Worm (Caenorhabditis elegans) whole organism, L1 larva: ENCODE results near the gene F16H6.9.

ENCODE experiments used
- C04F5.9 ChIP-seq: sonication (generic microtip); optimal IDR thresholded peaks from 2 replicates; lab custom pipeline; 2016; ENCODE audit warnings: missing genetic modification characterization, missing compliant biosample characterization
- C16A3.4 ChIP-seq: fragments of 150-350 bp; optimal IDR thresholded peaks from 2 replicates; lab custom pipeline; 2014; ENCODE audit warnings: missing biosample characterization, missing genetic modification characterization
- C34B4.2 ChIP-seq: sonication (generic microtip); optimal IDR thresholded peaks from 2 replicates; lab custom pipeline; 2017; ENCODE audit warnings: mild to moderate bottlenecking, missing genetic modification characterization, missing compliant biosample characterization
- Y116A8C.19 ChIP-seq: sonication (generic microtip); optimal IDR thresholded peaks from 2 replicates; lab custom pipeline; 2016; ENCODE audit warnings: missing compliant biosample characterization, missing genetic modification characterization, borderline replicate concordance
- blmp-1 ChIP-seq: fragments of 150-350 bp; optimal IDR thresholded peaks from 2 replicates; lab custom pipeline; 2014; ENCODE audit warnings: missing biosample characterization, missing genetic modification characterization
- ceh-63 ChIP-seq: fragments of 200-800 bp; sonication (Bioruptor generic); optimal IDR thresholded peaks from 2 replicates; lab custom pipeline; 2018; ENCODE audit warnings: mild to moderate bottlenecking, missing genetic modification characterization, missing compliant biosample characterization
- ceh-8 ChIP-seq: fragments of 200-800 bp; sonication (Bioruptor generic); optimal IDR thresholded peaks from 2 replicates; lab custom pipeline; 2018; ENCODE audit warnings: mild to moderate bottlenecking, missing genetic modification characterization, moderate library complexity, missing compliant biosample characterization
- ceh-82 ChIP-seq, 3 experiments: fragments of 150-350 bp in 1 of 3; sonication (generic microtip) in 2 of 3; optimal IDR thresholded peaks; 2 replicates each; lab custom pipeline; 2014 to 2017; ENCODE audit warnings: missing biosample characterization in 3 of 3, missing genetic modification characterization in 3 of 3
- efl-1 ChIP-seq, 4 experiments: fragments of 150-350 bp; optimal IDR thresholded peaks in 3 of 4; peaks in 1 of 4; 1 replicate in 1 of 4; 2 replicates in 3 of 4; lab custom pipeline; 2014; ENCODE audit warnings: missing biosample characterization in 2 of 4, missing genetic modification characterization in 2 of 4, missing genetic modification reagents in 2 of 4
- elt-2 ChIP-seq: sonication (generic microtip); optimal IDR thresholded peaks from 2 replicates; lab custom pipeline; 2016; ENCODE audit warnings: missing genetic modification characterization, mild to moderate bottlenecking, inconsistent platforms, missing compliant biosample characterization, missing genetic modification reagents
- elt-3 ChIP-seq, 6 experiments: fragments of 150-350 bp in 1 of 6; sonication (generic microtip); optimal IDR thresholded peaks; 2 replicates each; lab custom pipeline; 2017 to 2018; ENCODE audit warnings: missing biosample characterization in 6 of 6, missing genetic modification characterization in 6 of 6, inconsistent platforms in 1 of 6
- fkh-10 ChIP-seq: sonication (generic microtip); optimal IDR thresholded peaks from 2 replicates; lab custom pipeline; 2017; ENCODE audit warnings: missing biosample characterization, missing genetic modification reagents, missing genetic modification characterization
- fkh-4 ChIP-seq: sonication (generic microtip); optimal IDR thresholded peaks from 2 replicates; lab custom pipeline; 2016; ENCODE audit warnings: missing compliant biosample characterization, missing genetic modification characterization, borderline replicate concordance
- fos-1 ChIP-seq: fragments of 150-350 bp; optimal IDR thresholded peaks from 2 replicates; lab custom pipeline; 2014; ENCODE audit warnings: missing biosample characterization, missing genetic modification characterization
- grh-1 ChIP-seq: fragments of 200-800 bp; sonication (Bioruptor generic); IDR thresholded peaks from 2 replicates; pipeline ENCODE4 v1.3.6; 2022; ENCODE audit warnings: missing genetic modification reagents, missing genetic modification characterization, missing compliant biosample characterization
- hpl-2 ChIP-seq: fragments of 150-350 bp; optimal IDR thresholded peaks from 2 replicates; lab custom pipeline; 2014; ENCODE audit warnings: missing biosample characterization, missing genetic modification reagents, missing genetic modification characterization
- jun-1 ChIP-seq: fragments of 150-350 bp; optimal IDR thresholded peaks from 2 replicates; lab custom pipeline; 2014; ENCODE audit warnings: missing biosample characterization, missing genetic modification reagents, missing genetic modification characterization
- lin-15B ChIP-seq: fragments of 150-350 bp; sonication (generic microtip); optimal IDR thresholded peaks from 3 replicates; lab custom pipeline; 2014; ENCODE audit warnings: missing biosample characterization, missing genetic modification characterization
- lir-3 ChIP-seq: sonication (generic microtip); optimal IDR thresholded peaks from 2 replicates; lab custom pipeline; 2016; ENCODE audit warnings: mild to moderate bottlenecking, missing genetic modification characterization, moderate library complexity, missing compliant biosample characterization; ENCODE audit not compliant: poor library complexity
- mab-9 ChIP-seq: fragments of 200-800 bp; sonication (Bioruptor generic); IDR thresholded peaks from 2 replicates; pipeline ENCODE4 v1.3.6; 2022; ENCODE audit warnings: missing genetic modification reagents, missing genetic modification characterization, missing compliant biosample characterization
- nhr-20 ChIP-seq: sonication (generic microtip); optimal IDR thresholded peaks from 2 replicates; lab custom pipeline; 2016; ENCODE audit warnings: mild to moderate bottlenecking, missing genetic modification characterization, missing compliant biosample characterization
- nhr-28 ChIP-seq: fragments of 150-350 bp; optimal IDR thresholded peaks from 2 replicates; lab custom pipeline; 2014; ENCODE audit warnings: missing biosample characterization, missing genetic modification characterization
- nhr-47 ChIP-seq: sonication (generic microtip); optimal IDR thresholded peaks from 2 replicates; lab custom pipeline; 2016; ENCODE audit warnings: mild to moderate bottlenecking, missing genetic modification characterization, moderate library complexity, missing compliant biosample characterization
- nhr-76 ChIP-seq: sonication (generic microtip); optimal IDR thresholded peaks from 2 replicates; lab custom pipeline; 2017; ENCODE audit warnings: missing biosample characterization, missing genetic modification characterization
- nhr-85 ChIP-seq: sonication (generic microtip); peaks from one replicate; lab custom pipeline; 2016; ENCODE audit warnings: missing genetic modification characterization, inconsistent platforms, missing compliant biosample characterization
- nhr-90 ChIP-seq: sonication (generic microtip); optimal IDR thresholded peaks from 2 replicates; lab custom pipeline; 2016; ENCODE audit warnings: mild to moderate bottlenecking, missing genetic modification characterization, missing compliant biosample characterization; ENCODE audit not compliant: poor library complexity
- pag-3 ChIP-seq: sonication (generic microtip); optimal IDR thresholded peaks from 2 replicates; lab custom pipeline; 2017; ENCODE audit warnings: missing genetic modification characterization, mild to moderate bottlenecking, missing compliant biosample characterization, antibody characterized with exemption, borderline replicate concordance; ENCODE audit not compliant: insufficient read depth
- swsn-7 ChIP-seq: sonication (generic microtip); optimal IDR thresholded peaks from 2 replicates; lab custom pipeline; 2016; ENCODE audit warnings: missing genetic modification characterization, missing compliant biosample characterization
- unc-86 ChIP-seq: sonication (generic microtip); optimal IDR thresholded peaks from 2 replicates; lab custom pipeline; 2016; ENCODE audit warnings: missing genetic modification characterization, missing compliant biosample characterization
- unc-98 ChIP-seq: fragments of 200-800 bp; sonication (Bioruptor generic); IDR thresholded peaks from 2 replicates; pipeline ENCODE4 v1.3.6; 2022; ENCODE audit warnings: missing genetic modification characterization, missing compliant biosample characterization
- vab-15 ChIP-seq: sonication (generic microtip); optimal IDR thresholded peaks from 2 replicates; lab custom pipeline; 2017; ENCODE audit warnings: missing genotype, mild to moderate bottlenecking, missing genetic modification characterization, missing compliant biosample characterization
- xbp-1 ChIP-seq: sonication (generic microtip); optimal IDR thresholded peaks from 2 replicates; lab custom pipeline; 2016; ENCODE audit warnings: missing genetic modification characterization, missing compliant biosample characterization
- zag-1 ChIP-seq: fragments of 150-350 bp; optimal IDR thresholded peaks from 2 replicates; lab custom pipeline; 2014; ENCODE audit warnings: missing biosample characterization, missing genetic modification characterization
- zip-4 ChIP-seq: fragments of 200-800 bp; sonication (Bioruptor generic); optimal IDR thresholded peaks from 2 replicates; lab custom pipeline; 2018; ENCODE audit warnings: mild to moderate bottlenecking, missing genetic modification characterization, moderate library complexity, missing compliant biosample characterization

The F16H6.9 gene

DNA sequence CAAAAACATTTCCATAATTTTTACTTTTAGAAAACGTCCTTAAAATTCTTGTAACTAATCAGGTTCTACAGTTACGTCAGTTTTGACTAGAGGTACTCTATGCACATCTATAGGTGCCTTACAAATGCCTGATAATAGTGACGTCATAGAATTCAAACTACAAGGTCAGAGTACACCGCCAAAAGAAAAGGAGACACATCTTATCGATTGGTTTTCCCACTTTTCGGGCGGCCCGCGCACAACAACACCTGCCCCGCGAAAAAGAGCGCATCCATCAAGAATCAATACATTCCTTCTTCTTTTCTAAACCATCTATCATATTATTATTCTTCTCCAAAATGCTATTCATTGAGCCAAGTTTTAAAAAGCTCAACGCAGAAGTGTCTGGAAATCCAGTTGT is 37.2 kb upstream of the F16H6.9 start, which contains the start of gene C31G12.1:
C31G12.1 (plus strand) TSS at position 301 of the 400 bp plus-strand sequence.
- no peak for TF ChIP-seq swsn-7 (tag; lab: Kevin White, UChicago)
- TF ChIP-seq zag-1 (tag; lab: Kevin White, UChicago): no peak
- TF ChIP-seq ceh-82 (tag; optimal IDR thresholded peaks at IDR 0.05; lab: Kevin White, UChicago): no peak
- no peak for TF ChIP-seq C04F5.9
- TF ChIP-seq zip-4 (GFP tag; lab: Kevin White, UChicago): no peak
- TF ChIP-seq nhr-28 (tag; lab: Kevin White, UChicago): no peak
- TF ChIP-seq xbp-1: no peak

DNA sequence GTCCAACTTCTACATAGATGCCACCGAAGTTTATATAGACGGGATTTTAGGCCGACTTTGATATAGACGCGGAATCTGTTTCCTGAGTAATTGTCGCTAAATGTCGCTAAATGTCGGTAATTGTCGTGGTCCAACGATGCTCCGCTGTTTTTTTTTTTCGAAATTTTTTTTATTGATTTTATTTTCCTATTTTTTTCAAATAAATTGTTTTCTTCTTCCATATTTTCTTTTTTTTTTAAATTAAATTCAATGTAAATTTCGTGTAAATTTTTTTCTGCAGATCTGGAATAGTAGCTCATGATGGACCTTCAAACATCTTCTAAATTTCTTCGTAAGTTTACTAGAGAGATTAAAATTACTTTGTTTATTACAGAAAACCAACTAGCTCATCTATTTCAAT is 32.0 kb upstream of the F16H6.9 start, which contains the start of gene C31G12.3:
C31G12.3 (plus strand) TSS at position 301 of the 400 bp plus-strand sequence.
- TF ChIP-seq fos-1 (tag; lab: Kevin White, UChicago) (no peak), lir-3 (no peak), lin-15B (tag; lab: Kevin White, UChicago) (no peak), fkh-4 (tag; lab: Kevin White, UChicago) (no peak), nhr-47 (tag; lab: Kevin White, UChicago) (no peak), jun-1 (tag; lab: Kevin White, UChicago) (no peak), Y116A8C.19 (tag; lab: Kevin White, UChicago) (no peak)

- TF ChIP-seq nhr-85 (tag; lab: Kevin White, UChicago) (peak; percentile 60), unc-98 (GFP tag; lab: Robert Waterston, UW) (no peak)
Observed at ce11 chrV:18188328-18188727, 28.6 kb upstream of the F16H6.9 start, which contains the start of gene clec-245. Gene clec-245, minus strand, starts transcription at chrV:18188428.

ce11 chrV:18189181-18189580 is 27.7 kb upstream of the F16H6.9 start, which contains the start of gene clec-246:
Gene clec-246, plus strand, starts transcription at chrV:18189481.
- TF ChIP-seq zag-1 (tag; lab: Kevin White, UChicago): no peak
- TF ChIP-seq fkh-10 (GFP tag; lab: Kevin White, UChicago): no peak
- no peak for TF ChIP-seq unc-86 (tag; lab: Kevin White, UChicago)
- TF ChIP-seq mab-9 (GFP tag; lab: Robert Waterston, UW): no peak
- TF ChIP-seq elt-3 (tag; optimal IDR thresholded peaks at IDR 0.05; lab: Kevin White, UChicago): no peak
- no peak for TF ChIP-seq C16A3.4 (tag; lab: Kevin White, UChicago)
- TF ChIP-seq ceh-63: no peak
- no peak for TF ChIP-seq lin-15B (tag; lab: Kevin White, UChicago)
- TF ChIP-seq hpl-2: no peak

DNA sequence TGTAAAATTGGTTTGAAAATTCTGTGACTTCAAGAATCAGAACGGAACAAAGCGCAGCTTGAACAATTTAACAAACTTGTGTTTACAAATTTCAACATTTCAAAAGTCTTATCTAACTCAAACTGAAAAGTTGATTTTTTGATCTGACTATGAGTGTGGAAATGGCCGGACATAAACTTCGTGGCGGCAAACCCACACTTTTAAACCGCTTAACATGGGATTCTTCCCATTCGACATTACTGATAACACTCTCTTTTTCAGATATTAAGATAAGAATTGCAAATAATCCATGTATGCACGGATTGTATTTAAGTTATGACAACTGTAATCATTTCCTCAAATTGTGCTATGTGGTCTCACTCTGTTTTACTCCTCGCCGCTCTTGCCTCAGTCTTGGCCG is 25.8 kb upstream of the F16H6.9 start, which contains the start of gene clec-42:
clec-42 (plus strand) TSS at position 285 of the 400 bp plus-strand sequence.
- no peak for TF ChIP-seq efl-1 (optimal IDR thresholded peaks at IDR 0.05; lab: Kevin White, UChicago)
- TF ChIP-seq efl-1 (GFP tag; optimal IDR thresholded peaks at IDR 0.05 in 1 of 2; lab: Kevin White, UChicago): peak in 1 of 2 experiments; percentile 8
- no peak for TF ChIP-seq nhr-76
- peak; percentile 2 for TF ChIP-seq nhr-90 (tag; lab: Kevin White, UChicago)
- TF ChIP-seq elt-2 (tag; lab: Kevin White, UChicago): peak; percentile 88
- no peak for TF ChIP-seq grh-1 (GFP tag; lab: Robert Waterston, UW)
- TF ChIP-seq ceh-8 (GFP tag; lab: Kevin White, UChicago): no peak
- TF ChIP-seq blmp-1: no peak

- TF ChIP-seq pag-3 (tag; lab: Kevin White, UChicago) (no peak), C34B4.2 (tag; lab: Kevin White, UChicago) (no peak), vab-15 (tag; lab: Kevin White, UChicago) (no peak), C16A3.4 (tag; lab: Kevin White, UChicago) (no peak), nhr-20 (no peak)
Observed at ce11 chrV:18195006-18195405, 21.9 kb upstream of the F16H6.9 start, which contains the start of gene F16H6.3. Gene F16H6.3, plus strand, starts transcription at chrV:18195306.
